Worm (Caenorhabditis elegans): ENCODE data around the gene mig-32.

mig-32 gene

ce11 chrIV:12105558-12105957, 13.5 kb upstream of the mig-32 start, which contains the start of gene M18.3:
M18.3 (plus strand) TSS chrIV:12105858.
- TF ChIP-seq skn-1 (tag; optimal IDR thresholded peaks at IDR 0.05): no peak
- TF ChIP-seq pqm-1 (tag; optimal IDR thresholded peaks at IDR 0.05): no peak
- TF ChIP-seq lsy-12 (tag; optimal IDR thresholded peaks at IDR 0.05): no peak
- no peak for TF ChIP-seq mml-1 (tag; optimal IDR thresholded peaks at IDR 0.05)
- TF ChIP-seq egl-5 (tag; optimal IDR thresholded peaks at IDR 0.05): no peak
- no peak for TF ChIP-seq ceh-9 (tag; optimal IDR thresholded peaks at IDR 0.05)
- TF ChIP-seq elt-3 (tag; optimal IDR thresholded peaks at IDR 0.05): no peak

DNA sequence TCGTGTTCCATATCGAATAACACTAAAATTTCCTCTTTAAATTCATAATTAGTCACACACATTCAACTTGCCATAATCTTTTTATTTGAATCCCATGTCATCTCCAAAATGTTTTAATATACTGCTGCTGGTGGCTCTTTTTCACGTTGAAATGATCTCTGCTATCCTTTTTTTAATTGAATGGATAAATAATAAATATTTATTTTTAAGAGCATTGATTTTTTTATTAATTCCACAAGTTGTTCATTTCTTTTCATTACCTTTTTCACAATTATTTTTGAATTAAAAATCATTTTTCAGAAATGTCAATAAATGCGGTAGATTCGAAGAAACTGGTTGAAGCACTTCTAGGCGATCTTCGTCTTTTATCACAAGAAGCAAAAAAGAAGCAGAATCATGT, 4.5 kb upstream of the mig-32 start, which contains the start of gene mon-2:
Gene mon-2, plus strand, starts transcription at position 301 of the 400 bp plus-strand sequence.
- TF ChIP-seq ZK546.5 (tag; optimal IDR thresholded peaks at IDR 0.05) (no peak), nhr-237 (tag; optimal IDR thresholded peaks at IDR 0.05) (no peak), lsy-12 (tag; optimal IDR thresholded peaks at IDR 0.05) (no peak), elt-2 (tag; optimal IDR thresholded peaks at IDR 0.05) (no peak), nhr-12 (tag; optimal IDR thresholded peaks at IDR 0.05) (no peak)

DNA sequence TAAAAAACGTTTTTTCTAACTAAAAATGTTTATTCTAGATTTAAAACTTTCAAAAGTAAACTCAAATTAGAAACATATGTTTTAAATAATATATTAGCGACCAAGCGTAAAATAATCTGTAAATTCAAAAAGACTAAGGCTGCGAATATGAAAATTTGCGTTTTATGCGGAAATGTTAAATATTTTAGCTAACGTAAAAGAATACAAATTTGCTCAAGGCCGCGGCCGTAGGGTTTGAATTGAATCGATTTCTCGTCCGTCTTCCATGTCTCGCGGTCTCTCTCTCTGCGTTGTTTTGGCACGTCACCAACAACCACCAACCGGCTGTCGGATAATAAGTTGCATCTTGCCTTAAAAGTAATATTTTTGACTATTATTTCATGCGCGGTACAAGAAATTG, 1.8 kb upstream of the mig-32 start, which contains the start of gene F11A10.5:
Gene F11A10.5, plus strand, starts transcription at position 301 of the 400 bp plus-strand sequence.
- TF ChIP-seq nhr-25 (tag; optimal IDR thresholded peaks at IDR 0.05) (peak; percentile 22), ceh-28 (tag; optimal IDR thresholded peaks at IDR 0.05) (no peak), lin-15B (tag; optimal IDR thresholded peaks at IDR 0.05) (peak; percentile 41), mml-1 (tag; optimal IDR thresholded peaks at IDR 0.05) (no peak), nhr-23 (tag; optimal IDR thresholded peaks at IDR 0.05) (peak; percentile 7)

DNA sequence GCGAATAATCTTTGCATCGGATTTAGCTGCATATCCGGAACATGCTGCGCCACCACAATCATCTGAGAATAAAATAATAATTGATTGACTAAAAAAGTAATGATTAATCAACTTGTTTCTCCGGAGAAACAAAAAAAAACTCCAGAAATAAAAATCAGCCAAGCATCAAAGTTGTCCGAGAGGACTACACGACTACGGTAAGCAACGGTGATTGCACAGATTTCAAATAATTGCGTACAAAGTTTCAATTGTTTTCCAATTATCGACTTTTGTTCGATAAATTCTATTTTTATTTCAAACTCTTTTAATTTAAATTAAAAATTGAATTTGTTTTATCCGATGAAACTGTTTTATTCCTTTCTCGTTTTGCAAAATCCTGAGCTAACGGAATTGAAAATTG, 1.4 kb upstream of the mig-32 start, which contains the start of gene cpsf-4:
Gene cpsf-4, minus strand, starts transcription at position 62 of the 400 bp plus-strand sequence.
- no peak for TF ChIP-seq nhr-43 (tag; optimal IDR thresholded peaks at IDR 0.05; ENCODE audit: poor library complexity, severe bottlenecking)
- TF ChIP-seq zag-1 (tag; optimal IDR thresholded peaks at IDR 0.05): no peak

DNA sequence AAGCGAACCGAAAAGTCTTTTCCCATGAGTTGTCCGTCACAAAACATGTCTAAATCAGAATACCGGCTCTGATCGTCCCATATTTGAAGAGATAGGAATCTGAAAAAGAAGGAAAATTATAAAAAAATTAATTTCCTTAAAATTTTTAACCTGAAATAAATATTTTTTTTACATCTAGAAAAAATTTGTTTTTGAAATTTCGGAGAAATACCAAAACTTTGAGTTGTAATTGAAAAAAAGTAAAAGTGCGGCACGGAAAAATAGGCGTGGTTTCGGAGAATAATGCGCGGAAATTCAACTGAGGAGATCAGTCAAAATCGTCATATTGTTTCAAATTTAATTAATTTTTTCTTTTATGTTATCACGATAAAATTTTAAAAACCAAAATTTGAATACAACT, 2.5 kb downstream of the mig-32 start, which contains the start of gene F11A10.6:
Gene F11A10.6, minus strand, starts transcription at position 101 of the 400 bp plus-strand sequence.
- TF ChIP-seq fos-1 (tag; optimal IDR thresholded peaks at IDR 0.05) (no peak), mml-1 (tag; optimal IDR thresholded peaks at IDR 0.05) (no peak), nhr-237 (tag; optimal IDR thresholded peaks at IDR 0.05) (no peak), lsy-12 (tag; optimal IDR thresholded peaks at IDR 0.05) (no peak), zag-1 (tag; optimal IDR thresholded peaks at IDR 0.05) (no peak), skn-1 (tag; optimal IDR thresholded peaks at IDR 0.05) (no peak), lin-39 (tag; optimal IDR thresholded peaks at IDR 0.05) (no peak), snpc-4 (tag; optimal IDR thresholded peaks at IDR 0.05) (no peak), daf-12 (tag; optimal IDR thresholded peaks at IDR 0.05) (no peak), egl-5 (tag; optimal IDR thresholded peaks at IDR 0.05) (no peak), ztf-4 (tag; optimal IDR thresholded peaks at IDR 0.05) (no peak), elt-1 (tag; optimal IDR thresholded peaks at IDR 0.05) (no peak), ama-1 (optimal IDR thresholded peaks at IDR 0.05) (no peak), egl-27 (tag; optimal IDR thresholded peaks at IDR 0.05) (no peak), nhr-43 (tag; optimal IDR thresholded peaks at IDR 0.05; ENCODE audit: poor library complexity, severe bottlenecking) (no peak), pqm-1 (tag; optimal IDR thresholded peaks at IDR 0.05) (no peak), sea-2 (GFP tag; optimal IDR thresholded peaks at IDR 0.05) (no peak)

- peak; percentile 65 for TF ChIP-seq nhr-25 (tag; optimal IDR thresholded peaks at IDR 0.05)
- TF ChIP-seq skn-1 (tag; optimal IDR thresholded peaks at IDR 0.05): peak; percentile 31
- no peak for TF ChIP-seq ztf-11 (tag; optimal IDR thresholded peaks at IDR 0.05)
- TF ChIP-seq snpc-4 (tag; optimal IDR thresholded peaks at IDR 0.05): peak; percentile 24
- TF ChIP-seq nhr-28 (tag; optimal IDR thresholded peaks at IDR 0.05): no peak
- no peak for TF ChIP-seq mdl-1 (tag; optimal IDR thresholded peaks at IDR 0.05)
- no peak for TF ChIP-seq daf-12 (tag; optimal IDR thresholded peaks at IDR 0.05)
- TF ChIP-seq ama-1 (optimal IDR thresholded peaks at IDR 0.05): no peak
- TF ChIP-seq eor-1 (tag; optimal IDR thresholded peaks at IDR 0.05): no peak
- TF ChIP-seq egl-5 (tag; optimal IDR thresholded peaks at IDR 0.05): peak; percentile 26
- peak; percentile 35 for TF ChIP-seq lin-39 (tag; optimal IDR thresholded peaks at IDR 0.05)
- TF ChIP-seq tbx-2 (tag; optimal IDR thresholded peaks at IDR 0.05): no peak
- TF ChIP-seq hmg-11 (tag; optimal IDR thresholded peaks at IDR 0.05): no peak
- TF ChIP-seq pha-4 (tag; optimal IDR thresholded peaks at IDR 0.05): peak; percentile 69
- TF ChIP-seq nfya-1 (tag; optimal IDR thresholded peaks at IDR 0.05; ENCODE audit: insufficient read depth): peak; percentile 61
- TF ChIP-seq lin-15B (tag; optimal IDR thresholded peaks at IDR 0.05): peak; percentile 81
- no peak for TF ChIP-seq ztf-4 (tag; optimal IDR thresholded peaks at IDR 0.05)
Observed at ce11 chrIV:12088898-12089297, 3.1 kb downstream of the mig-32 start.
